Worm (Caenorhabditis elegans) whole organism, early embryonic: ENCODE data around the gene clec-206.

Source experiments
- F13C5.2 ChIP-seq: sonication (generic microtip); optimal IDR thresholded peaks from 2 replicates; lab custom pipeline; 2017; ENCODE audit warnings: mild to moderate bottlenecking, missing genetic modification characterization, inconsistent platforms, missing compliant biosample characterization
- aly-1 ChIP-seq: sonication (generic microtip); optimal IDR thresholded peaks from 2 replicates; lab custom pipeline; 2016; ENCODE audit warnings: missing genetic modification characterization, missing compliant biosample characterization
- ama-1 ChIP-seq: fragments of 150-350 bp; optimal IDR thresholded peaks from 2 replicates; lab custom pipeline; 2014
- ceh-13 ChIP-seq: fragments of 200-800 bp; sonication (Bioruptor generic); optimal IDR thresholded peaks from 2 replicates; lab custom pipeline; 2018; ENCODE audit warnings: mild to moderate bottlenecking, missing genetic modification characterization, missing compliant biosample characterization
- ceh-36 ChIP-seq: sonication (generic microtip); optimal IDR thresholded peaks from 2 replicates; lab custom pipeline; 2016; ENCODE audit warnings: missing genetic modification characterization, inconsistent platforms, missing compliant biosample characterization
- ets-7 ChIP-seq: sonication (generic microtip); optimal IDR thresholded peaks from 2 replicates; lab custom pipeline; 2016; ENCODE audit warnings: missing genotype, missing genetic modification characterization, missing compliant biosample characterization
- hmbx-1 ChIP-seq: sonication (generic microtip); optimal IDR thresholded peaks from 2 replicates; lab custom pipeline; 2016; ENCODE audit warnings: mild to moderate bottlenecking, missing genetic modification characterization, missing compliant biosample characterization
- hmg-4 ChIP-seq: fragments of 200-800 bp; sonication (Bioruptor generic); optimal IDR thresholded peaks from 2 replicates; lab custom pipeline; 2018; ENCODE audit warnings: mild to moderate bottlenecking, missing genetic modification characterization, missing compliant biosample characterization
- pes-1 ChIP-seq: fragments of 200-800 bp; sonication (Bioruptor generic); IDR thresholded peaks from 2 replicates; pipeline ENCODE4 v1.3.6; 2022; ENCODE audit warnings: missing genetic modification reagents, missing genetic modification characterization, missing compliant biosample characterization
- tbx-11 ChIP-seq: fragments of 200-800 bp; sonication (Bioruptor generic); IDR thresholded peaks from 2 replicates; pipeline ENCODE4 v1.3.6; 2022; ENCODE audit warnings: missing genetic modification characterization, missing compliant biosample characterization
- tbx-37 ChIP-seq: fragments of 200-800 bp; sonication (Bioruptor generic); conservative IDR thresholded peaks from 2 replicates; pipeline ENCODE4 v1.3.6; 2022; ENCODE audit warnings: missing genetic modification reagents, missing genetic modification characterization, missing compliant biosample characterization

- no peak for TF ChIP-seq ama-1
- TF ChIP-seq ceh-36 (tag; lab: Kevin White, UChicago) = no peak
- no peak for TF ChIP-seq hmg-4
- TF ChIP-seq ets-7 (tag; lab: Kevin White, UChicago) = no peak
- no peak for TF ChIP-seq pes-1
- TF ChIP-seq aly-1 (tag; lab: Kevin White, UChicago) = no peak
- no peak for TF ChIP-seq tbx-11
- TF ChIP-seq ceh-13 = no peak
- no peak for TF ChIP-seq hmbx-1 (tag; lab: Kevin White, UChicago)
- no peak for TF ChIP-seq tbx-37 (GFP tag; lab: Robert Waterston, UW)
- no peak for TF ChIP-seq F13C5.2 (tag; lab: Kevin White, UChicago)
Measured at ce11 chrV:2018689-2019088, 14.6 kb upstream of the clec-206 start, which contains the start of gene F59A7.14.
